Fruit fly (Drosophila melanogaster) Kc167 (cell line): ENCODE results near the gene unc-4.

Experiments
- Myc ChIP-seq: fragments of >200 bp; optimal IDR thresholded peaks from 2 replicates; lab custom pipeline; 2017; ENCODE audit warnings: missing external identifiers
- Sin3A ChIP-seq: fragments of >200 bp; optimal IDR thresholded peaks from 2 replicates; lab custom pipeline; 2018; ENCODE audit warnings: missing external identifiers
- h ChIP-seq: fragments of >200 bp; optimal IDR thresholded peaks from 3 replicates; lab custom pipeline; 2018; ENCODE audit warnings: missing external identifiers
- insv ChIP-seq: fragments of >200 bp; optimal IDR thresholded peaks from 3 replicates; lab custom pipeline; 2018; ENCODE audit warnings: missing external identifiers
- psq ChIP-seq: fragments of >200 bp; optimal IDR thresholded peaks from 2 replicates; lab custom pipeline; 2017; ENCODE audit warnings: missing external identifiers
- ttk ChIP-seq: sonication (Bioruptor generic); optimal IDR thresholded peaks from 2 replicates; lab custom pipeline; 2017; ENCODE audit warnings: missing external identifiers

Gene unc-4

DNA sequence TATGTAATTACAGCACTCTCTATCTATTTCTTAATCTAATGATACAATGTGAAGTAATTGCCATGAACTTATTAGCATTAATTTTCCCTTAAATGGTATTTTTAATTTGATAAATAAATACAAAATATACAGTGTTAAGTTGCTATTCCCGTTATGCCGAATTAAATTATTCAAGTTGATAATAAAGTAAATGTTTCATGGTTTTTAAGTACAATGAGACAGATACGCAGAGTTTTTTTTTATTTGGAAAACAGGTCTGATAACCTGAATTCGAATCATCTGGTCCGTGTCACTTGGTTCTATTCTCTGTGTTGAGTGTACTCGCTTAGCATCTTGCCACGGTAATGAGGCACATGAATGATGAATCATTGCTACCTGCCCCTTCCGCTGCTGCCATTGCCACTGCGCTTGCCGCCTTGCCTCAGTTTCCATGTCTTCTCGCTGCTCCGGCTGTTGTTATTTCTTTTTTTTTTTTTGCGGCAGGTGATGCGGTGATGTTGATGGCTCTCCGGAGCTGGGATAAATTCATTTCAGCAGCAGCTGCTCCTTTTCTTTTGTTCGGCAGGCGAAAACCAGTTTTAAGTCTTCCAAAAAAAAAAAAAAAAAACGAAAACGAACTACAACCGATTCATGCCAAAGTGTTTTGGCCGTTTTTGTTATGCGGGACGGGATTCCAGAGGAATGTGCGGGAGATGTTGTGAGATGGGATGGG, 22.5 kb upstream of the unc-4 start:
- TF ChIP-seq h (lab: Kevin White, UChicago) = no peak
- TF ChIP-seq Myc (lab: Kevin White, UChicago) = no peak
- TF ChIP-seq ttk = no peak
- no peak for TF ChIP-seq insv (lab: Kevin White, UChicago)
- TF ChIP-seq Sin3A = no peak

DNA sequence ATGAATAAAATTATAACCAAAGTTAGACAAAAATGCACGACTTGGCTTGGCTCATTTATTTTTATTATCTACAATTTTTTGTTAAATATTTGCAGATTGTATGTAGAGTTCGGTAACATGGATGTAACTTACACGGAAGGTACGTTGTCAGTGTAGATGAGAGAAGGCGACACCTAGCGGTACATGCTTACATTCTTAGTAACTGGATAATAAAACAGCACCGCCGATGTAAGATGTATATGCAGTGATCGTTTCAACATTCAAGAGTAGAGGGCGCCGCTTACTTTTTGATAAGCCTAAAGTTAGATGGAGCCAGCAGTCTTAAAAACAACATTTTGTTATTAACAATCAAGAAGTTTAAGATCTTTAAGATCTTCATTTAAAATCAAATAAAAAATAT, 16.7 kb upstream of the unc-4 start:
- TF ChIP-seq ttk (no peak), insv (lab: Kevin White, UChicago) (no peak), h (lab: Kevin White, UChicago) (no peak), Myc (lab: Kevin White, UChicago) (no peak)

DNA sequence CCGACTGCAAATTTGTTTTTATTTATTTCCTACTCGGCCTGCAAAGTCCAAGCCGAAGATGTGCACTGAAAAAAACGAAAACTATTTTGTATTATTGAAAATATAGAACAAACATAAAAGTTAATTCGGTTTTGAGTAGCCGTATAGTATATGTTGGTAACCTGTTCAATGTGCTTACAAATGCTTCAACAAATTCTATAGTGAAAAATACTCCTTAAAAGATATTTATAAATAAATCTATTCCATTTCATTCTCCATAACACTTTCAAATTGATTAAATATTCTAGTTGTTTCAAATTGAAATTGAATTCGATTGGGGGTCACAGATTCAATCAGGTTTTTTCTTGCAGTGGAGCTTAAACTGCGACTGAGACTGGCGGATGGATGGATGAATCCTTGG, 13.2 kb upstream of the unc-4 start:
- no peak for TF ChIP-seq insv (lab: Kevin White, UChicago)
- no peak for TF ChIP-seq Sin3A
- TF ChIP-seq h (lab: Kevin White, UChicago) = no peak
- TF ChIP-seq psq = no peak
- TF ChIP-seq Myc (lab: Kevin White, UChicago) = no peak
- no peak for TF ChIP-seq ttk

DNA sequence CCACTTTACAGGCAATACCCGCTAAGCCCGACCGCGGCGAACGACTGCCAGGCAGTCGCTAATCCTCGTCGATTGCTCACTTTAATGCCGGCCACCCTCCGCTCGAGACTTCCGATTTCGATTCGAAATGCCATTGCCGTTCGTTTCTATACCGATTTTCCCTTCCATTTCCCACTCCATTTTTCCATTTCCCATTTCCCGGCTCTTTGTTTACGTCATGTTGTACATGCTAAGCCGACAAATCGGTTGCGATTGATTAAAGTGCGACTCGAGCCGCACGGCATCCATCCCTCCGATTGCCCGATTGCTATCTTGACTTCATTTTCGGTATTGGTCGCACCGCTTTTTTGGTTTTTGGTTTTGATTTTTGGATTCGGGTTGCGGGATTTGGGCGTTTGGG, 11.5 kb upstream of the unc-4 start:
- TF ChIP-seq h (lab: Kevin White, UChicago) = no peak
- TF ChIP-seq insv (lab: Kevin White, UChicago) = no peak
- no peak for TF ChIP-seq psq
- TF ChIP-seq Myc (lab: Kevin White, UChicago) = no peak
- no peak for TF ChIP-seq Sin3A
- no peak for TF ChIP-seq ttk

DNA sequence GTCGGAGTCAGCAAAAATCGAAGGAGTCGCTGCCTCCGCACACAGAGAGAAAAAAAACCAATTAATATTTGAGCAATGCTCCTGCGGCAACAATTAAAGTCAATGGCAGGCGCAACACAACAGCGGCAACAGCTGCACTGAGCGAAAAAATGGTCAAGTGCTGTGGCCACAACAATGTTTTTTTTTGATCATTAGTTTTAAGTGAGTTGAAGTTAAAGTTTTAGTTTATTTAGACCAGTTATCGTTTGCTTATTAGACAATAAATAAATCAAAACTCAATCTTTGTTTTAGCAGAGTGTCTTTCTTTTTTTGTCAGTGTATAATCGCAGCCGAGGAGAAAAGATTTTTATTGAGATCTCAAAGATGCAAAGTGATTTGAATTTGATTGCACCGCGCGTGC, 7.8 kb upstream of the unc-4 start:
- no peak for TF ChIP-seq h (lab: Kevin White, UChicago)
- no peak for TF ChIP-seq insv (lab: Kevin White, UChicago)
- TF ChIP-seq Myc (lab: Kevin White, UChicago) = no peak
- TF ChIP-seq Sin3A = no peak
- TF ChIP-seq psq = no peak
- no peak for TF ChIP-seq ttk

DNA sequence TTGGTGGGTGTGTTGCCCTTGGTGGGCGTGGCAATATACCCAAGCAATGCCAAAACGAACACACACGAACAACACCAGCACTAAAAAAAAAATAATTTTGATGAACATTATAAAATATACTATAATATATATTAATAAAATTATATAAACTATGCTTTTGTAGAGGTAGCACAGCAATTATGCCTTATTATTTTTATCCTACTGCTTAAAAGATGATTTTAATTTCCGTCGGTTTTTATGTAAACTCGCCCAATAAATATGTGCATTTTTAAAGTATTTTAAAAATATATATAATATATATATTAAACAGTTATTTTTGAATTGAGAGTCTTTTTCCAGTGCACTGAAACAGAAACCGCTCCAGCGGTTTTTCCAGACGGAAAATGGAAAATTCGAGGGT, 6.1 kb upstream of the unc-4 start:
- TF ChIP-seq h (lab: Kevin White, UChicago) = no peak

DNA sequence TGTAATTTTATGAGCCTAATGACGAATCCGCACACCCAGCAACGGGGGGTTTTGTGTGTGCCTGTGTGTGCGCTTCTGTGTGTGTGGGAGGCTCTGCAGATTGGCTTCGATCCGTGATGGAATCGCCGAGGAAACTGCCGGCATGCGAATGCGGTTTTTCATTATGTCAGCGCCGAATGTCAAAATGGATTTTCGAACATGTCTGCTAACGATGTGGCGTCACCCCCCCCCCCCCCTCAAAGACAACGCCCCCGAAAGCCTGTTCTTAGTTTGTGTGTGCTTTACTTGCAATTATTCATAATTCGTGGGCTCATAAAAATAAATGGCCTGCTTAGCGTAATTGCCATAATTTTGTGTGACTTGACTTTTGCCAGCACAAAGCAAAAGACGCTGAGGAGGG, 4.7 kb upstream of the unc-4 start:
- TF ChIP-seq ttk (no peak), h (lab: Kevin White, UChicago) (no peak), psq (no peak), Myc (lab: Kevin White, UChicago) (no peak), insv (lab: Kevin White, UChicago) (no peak), Sin3A (no peak)

DNA sequence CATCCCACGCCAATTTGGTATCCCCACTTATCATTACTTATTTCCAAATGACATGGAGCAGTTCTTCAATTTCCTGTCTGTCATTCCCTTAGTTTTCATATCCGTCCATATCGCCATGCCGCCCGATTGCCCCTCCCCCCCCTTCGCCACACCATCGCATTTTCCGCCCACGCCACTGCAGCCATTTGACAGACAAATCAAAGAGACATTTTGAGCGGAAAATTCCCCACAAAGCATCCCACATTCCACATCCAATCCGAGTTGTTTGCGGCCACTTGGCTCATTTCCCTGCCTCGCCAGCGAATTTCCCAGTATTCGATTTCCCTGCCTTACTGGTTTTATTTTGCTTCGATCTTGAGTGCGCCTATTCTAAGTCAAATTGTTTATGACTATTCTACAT, 3.5 kb upstream of the unc-4 start:
- TF ChIP-seq insv (lab: Kevin White, UChicago) (no peak), ttk (no peak), Sin3A (no peak), h (lab: Kevin White, UChicago) (no peak)

DNA sequence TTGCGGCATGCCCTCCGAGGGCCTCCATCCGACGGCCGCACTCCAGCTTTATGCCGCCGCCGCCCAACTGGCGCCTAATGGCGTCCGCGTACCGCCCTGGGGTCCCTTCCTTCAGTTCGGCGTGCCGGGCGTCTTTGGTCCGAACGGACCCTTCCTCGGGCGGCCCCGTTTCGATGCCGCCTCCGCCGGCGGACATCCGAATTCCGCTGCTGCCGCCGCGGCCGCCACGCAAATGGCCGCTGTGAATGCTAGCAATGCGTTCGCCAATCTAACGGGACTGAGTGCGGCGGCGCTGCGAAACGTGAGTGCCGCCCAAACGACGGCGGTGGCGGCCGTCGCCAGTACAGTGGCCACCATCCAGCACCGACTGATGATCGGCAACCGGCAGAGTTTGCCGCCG, 810 bp downstream of the unc-4 start:
- TF ChIP-seq ttk = no peak
- no peak for TF ChIP-seq h (lab: Kevin White, UChicago)
- no peak for TF ChIP-seq Sin3A

DNA sequence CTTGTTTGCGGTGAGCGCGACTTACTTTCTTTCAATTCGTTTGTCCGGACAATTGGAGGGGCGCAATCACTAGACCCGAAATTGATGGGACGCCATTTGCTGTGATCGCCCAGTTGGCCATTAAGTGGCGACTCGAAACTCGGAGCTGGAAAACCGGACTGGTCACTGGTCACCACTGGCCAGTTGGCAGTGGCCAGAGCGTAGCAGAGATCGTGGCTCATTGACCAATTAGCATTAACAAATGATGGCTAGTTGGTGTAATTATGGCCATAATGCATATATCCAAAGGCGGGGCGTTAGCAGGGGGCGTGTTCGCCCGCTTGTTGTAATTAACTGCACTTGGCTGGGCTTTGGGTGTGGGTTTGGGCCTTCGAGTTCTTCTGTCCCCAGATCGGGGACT, 3.5 kb downstream of the unc-4 start:
- TF ChIP-seq psq (no peak), ttk (no peak), Myc (lab: Kevin White, UChicago) (no peak), insv (lab: Kevin White, UChicago) (no peak), Sin3A (no peak), h (lab: Kevin White, UChicago) (no peak)

DNA sequence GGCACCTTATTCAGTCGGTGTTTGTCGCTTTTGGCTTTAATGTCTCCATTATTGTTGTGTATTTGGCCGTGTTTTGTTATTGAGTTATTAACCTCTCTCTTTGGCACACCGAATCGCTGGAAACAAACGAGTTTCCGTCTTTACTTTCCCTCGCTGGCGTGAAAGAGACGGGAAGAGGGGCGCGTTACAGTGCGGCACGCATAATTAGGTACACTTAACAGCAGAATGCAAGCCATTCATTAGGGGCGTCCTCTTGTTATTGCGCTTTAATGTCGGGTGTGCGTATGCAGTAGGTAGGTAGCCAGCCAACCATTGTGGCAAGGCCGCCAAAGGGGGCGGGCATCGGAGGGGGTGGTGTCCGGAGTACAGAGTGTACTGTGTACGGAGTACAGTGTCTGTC, 6.2 kb downstream of the unc-4 start:
- TF ChIP-seq Sin3A (no peak), insv (lab: Kevin White, UChicago) (no peak), h (lab: Kevin White, UChicago) (no peak), Myc (lab: Kevin White, UChicago) (no peak), psq (no peak), ttk (no peak)

DNA sequence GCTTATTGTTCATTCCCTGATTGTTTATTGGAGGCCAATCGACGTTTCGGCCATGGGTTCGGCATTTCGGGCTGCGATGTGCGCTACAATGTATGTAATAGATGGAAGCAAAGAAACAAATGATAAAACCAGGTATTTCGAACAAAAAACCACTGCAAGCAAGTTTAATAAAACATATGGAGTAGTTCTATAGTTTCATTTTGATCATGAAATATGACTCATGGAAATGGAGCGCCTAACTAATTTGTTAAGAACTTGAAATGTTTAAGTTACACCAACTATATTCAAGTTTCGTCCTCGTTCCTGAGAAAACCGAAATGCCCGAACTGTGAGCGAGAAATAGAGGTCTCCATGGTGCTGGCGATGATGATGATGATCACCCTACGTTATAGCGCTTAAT, 11.9 kb downstream of the unc-4 start:
- no peak for TF ChIP-seq ttk
- no peak for TF ChIP-seq Sin3A
- no peak for TF ChIP-seq Myc (lab: Kevin White, UChicago)
- TF ChIP-seq insv (lab: Kevin White, UChicago) = no peak
- TF ChIP-seq psq = no peak
- no peak for TF ChIP-seq h (lab: Kevin White, UChicago)

DNA sequence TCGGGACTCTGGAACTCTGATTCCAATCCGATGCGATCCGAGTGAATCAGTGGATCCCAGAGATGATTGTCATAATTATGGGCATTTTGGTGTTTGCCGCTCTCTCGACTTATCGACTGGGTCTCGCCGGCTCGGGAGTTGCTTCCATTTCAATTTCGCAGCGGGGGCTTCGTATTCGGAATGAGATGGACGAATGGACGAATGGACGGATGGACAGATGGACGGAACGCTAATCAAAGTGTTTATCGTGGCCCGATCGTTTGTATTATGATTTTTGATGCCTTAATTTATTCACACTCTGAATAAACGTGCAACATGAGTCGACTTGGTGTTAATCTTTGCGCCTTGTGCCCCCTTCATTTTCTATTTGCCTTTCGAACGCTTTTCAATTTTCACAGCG, 12.5 kb downstream of the unc-4 start:
- TF ChIP-seq h (lab: Kevin White, UChicago) = no peak
- no peak for TF ChIP-seq Myc (lab: Kevin White, UChicago)
- TF ChIP-seq psq = no peak
- TF ChIP-seq insv (lab: Kevin White, UChicago) = no peak

DNA sequence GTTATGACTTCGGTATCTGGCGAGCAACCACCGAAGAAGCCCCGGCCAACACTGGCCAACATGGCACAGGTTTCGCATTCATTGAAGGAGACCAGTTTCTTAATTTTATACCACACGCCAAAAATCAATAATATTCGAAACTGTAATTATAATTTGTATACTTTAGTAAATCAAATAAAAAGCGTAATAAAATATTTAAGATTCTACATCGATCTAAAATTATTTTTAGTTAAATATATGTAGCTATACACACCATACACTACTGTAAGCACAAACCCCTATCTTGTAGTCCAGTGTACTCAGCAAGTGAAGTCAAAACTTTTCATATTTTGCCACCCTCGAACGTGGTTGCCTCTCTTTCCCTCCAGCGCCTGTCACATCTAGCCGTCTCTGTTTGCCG, 13.7 kb downstream of the unc-4 start:
- TF ChIP-seq ttk (no peak), Myc (lab: Kevin White, UChicago) (no peak), psq (no peak), insv (lab: Kevin White, UChicago) (no peak), h (lab: Kevin White, UChicago) (no peak), Sin3A (no peak)
